Fruit fly (Drosophila melanogaster) whole organism, adult: ENCODE data around the gene CG1640.

Source experiments
- CG11617 ChIP-seq: fragments of 200-800 bp; sonication (Bioruptor generic); optimal IDR thresholded peaks from 2 replicates; lab custom pipeline; 2017; ENCODE audit warnings: mild to moderate bottlenecking, missing biosample characterization, missing genetic modification reagents, missing genetic modification characterization
- CG12768 ChIP-seq: fragments of 200-800 bp; sonication (Bioruptor generic); optimal IDR thresholded peaks from 2 replicates; lab custom pipeline; 2017; ENCODE audit warnings: missing biosample characterization, missing genetic modification characterization, mild to moderate bottlenecking, moderate library complexity, missing genetic modification reagents
- CG14711 ChIP-seq: fragments of 200-800 bp; sonication (Bioruptor generic); optimal IDR thresholded peaks from 2 replicates; lab custom pipeline; 2018; ENCODE audit warnings: missing biosample characterization, mild to moderate bottlenecking, missing genetic modification characterization, moderate library complexity
- CG1620 ChIP-seq: fragments of 200-800 bp; sonication (Bioruptor generic); optimal IDR thresholded peaks from 2 replicates; lab custom pipeline; 2016; ENCODE audit warnings: missing biosample characterization, missing genetic modification characterization
- CG33017 ChIP-seq: fragments of 200-800 bp; sonication (Bioruptor generic); optimal IDR thresholded peaks from 2 replicates; lab custom pipeline; 2018; ENCODE audit warnings: missing biosample characterization, mild to moderate bottlenecking, missing genetic modification characterization, moderate library complexity
- CG5204 ChIP-seq: fragments of 200-800 bp; sonication (Bioruptor generic); optimal IDR thresholded peaks from 2 replicates; lab custom pipeline; 2016; ENCODE audit warnings: missing biosample characterization, missing genetic modification characterization
- CG7045 ChIP-seq: fragments of 200-800 bp; sonication (Bioruptor generic); optimal IDR thresholded peaks from 2 replicates; lab custom pipeline; 2017; ENCODE audit warnings: missing biosample characterization, mild to moderate bottlenecking, missing genetic modification characterization
- CG7101 ChIP-seq: fragments of 200-800 bp; sonication (Bioruptor generic); optimal IDR thresholded peaks from 2 replicates; lab custom pipeline; 2018; ENCODE audit warnings: missing biosample characterization, mild to moderate bottlenecking, missing genetic modification characterization, moderate library complexity
- Clk ChIP-seq: fragments of 200-800 bp; sonication (Bioruptor generic); optimal IDR thresholded peaks from 2 replicates; lab custom pipeline; 2017; ENCODE audit warnings: missing biosample characterization, missing genetic modification characterization
- Crg-1 ChIP-seq: fragments of 200-800 bp; sonication (Bioruptor generic); optimal IDR thresholded peaks from 2 replicates; lab custom pipeline; 2016; ENCODE audit warnings: missing biosample characterization, missing genetic modification characterization
- Hr96 ChIP-seq: fragments of 200-800 bp; sonication (Bioruptor generic); optimal IDR thresholded peaks from 2 replicates; lab custom pipeline; 2016; ENCODE audit warnings: missing biosample characterization, missing genetic modification characterization
- Mnt ChIP-seq: fragments of 200-800 bp; sonication (Bioruptor generic); optimal IDR thresholded peaks from 2 replicates; lab custom pipeline; 2016; ENCODE audit warnings: missing biosample characterization, mild to moderate bottlenecking, missing genetic modification characterization
- bab1 ChIP-seq: fragments of 200-800 bp; sonication (Bioruptor generic); optimal IDR thresholded peaks from 3 replicates; lab custom pipeline; 2019; ENCODE audit warnings: missing biosample characterization, mild to moderate bottlenecking, missing genetic modification characterization, moderate library complexity
- cic ChIP-seq: fragments of 200-800 bp; sonication (Bioruptor generic); optimal IDR thresholded peaks from 2 replicates; lab custom pipeline; 2017; ENCODE audit warnings: missing biosample characterization, mild to moderate bottlenecking, missing genetic modification characterization, moderate library complexity
- cnc ChIP-seq, 2 experiments: fragments of >200 bp; optimal IDR thresholded peaks; 2 replicates each; lab custom pipeline; 2017
- kay ChIP-seq: fragments of 200-800 bp; sonication (Bioruptor generic); peaks from one replicate; lab custom pipeline; 2016; ENCODE audit warnings: missing biosample characterization, missing genetic modification characterization, borderline replicate concordance
- ovo ChIP-seq: fragments of 200-800 bp; sonication (Bioruptor generic); optimal IDR thresholded peaks from 2 replicates; lab custom pipeline; 2016; ENCODE audit warnings: missing biosample characterization, missing genetic modification characterization
- pad ChIP-seq: fragments of 200-800 bp; sonication (Bioruptor generic); optimal IDR thresholded peaks from 3 replicates; lab custom pipeline; 2017; ENCODE audit warnings: missing biosample characterization, missing genetic modification characterization, mild to moderate bottlenecking, moderate library complexity, missing genetic modification reagents
- tj ChIP-seq: fragments of 200-800 bp; sonication (Bioruptor generic); optimal IDR thresholded peaks from 3 replicates; lab custom pipeline; 2017; ENCODE audit warnings: missing biosample characterization, mild to moderate bottlenecking, missing genetic modification characterization, moderate library complexity
- toe ChIP-seq: fragments of 200-800 bp; sonication (Bioruptor generic); optimal IDR thresholded peaks from 2 replicates; lab custom pipeline; 2016; ENCODE audit warnings: missing biosample characterization, missing genetic modification characterization

CG1640 gene

dm6 chrX:13329572-13330046 is 40.8 kb upstream of the CG1640 start, which contains the start of gene Prx2:
Gene Prx2, plus strand, starts transcription at chrX:13329824.
- TF ChIP-seq tj, result no peak
- TF ChIP-seq CG7045, result no peak
- peak; percentile 42 for TF ChIP-seq CG14711 (tag; lab: Kevin White, UChicago)
- peak; percentile 55 for TF ChIP-seq cic (GFP tag; lab: Kevin White, UChicago)
- TF ChIP-seq pad (GFP tag; lab: Kevin White, UChicago), result peak; percentile 52
- TF ChIP-seq CG12768, result peak; percentile 14
- peak; percentile 96 for TF ChIP-seq Mnt (GFP tag; lab: Kevin White, UChicago)
- TF ChIP-seq kay (GFP tag; lab: Kevin White, UChicago), result no peak
- no peak for TF ChIP-seq toe
- peak; percentile 71 for TF ChIP-seq CG1620
- peak; percentile 61 for TF ChIP-seq CG7101 (tag; lab: Kevin White, UChicago)
- peak; percentile 55 for TF ChIP-seq Hr96
- peak; percentile 55 for TF ChIP-seq ovo (GFP tag; lab: Kevin White, UChicago)
- no peak for TF ChIP-seq CG5204
- peak; percentile 71 for TF ChIP-seq bab1
- TF ChIP-seq cnc (optimal IDR thresholded peaks at IDR 0.05; lab: Kevin White, UChicago), result no peak
- peak; percentile 50 for TF ChIP-seq CG11617
- no peak for TF ChIP-seq CG33017
- TF ChIP-seq Clk, result no peak
- TF ChIP-seq Crg-1 (GFP tag; lab: Kevin White, UChicago), result peak; percentile 30

dm6 chrX:13331814-13332701 is 38.3 kb upstream of the CG1640 start:
- TF ChIP-seq cnc (optimal IDR thresholded peaks at IDR 0.05; lab: Kevin White, UChicago) (no peak), Mnt (GFP tag; lab: Kevin White, UChicago) (peak; percentile 93), CG12768 (peak; percentile 55), CG7101 (tag; lab: Kevin White, UChicago) (peak; percentile 84), cic (GFP tag; lab: Kevin White, UChicago) (peak; percentile 44), CG14711 (tag; lab: Kevin White, UChicago) (peak; percentile 82), Hr96 (peak; percentile 56), CG1620 (no peak), kay (GFP tag; lab: Kevin White, UChicago) (peak; percentile 92), Clk (no peak), CG33017 (peak; percentile 73), CG7045 (peak; percentile 19), ovo (GFP tag; lab: Kevin White, UChicago) (peak; percentile 89), toe (no peak), bab1 (peak; percentile 35), pad (GFP tag; lab: Kevin White, UChicago) (peak; percentile 50), tj (peak; percentile 61), CG11617 (peak; percentile 62), Crg-1 (GFP tag; lab: Kevin White, UChicago) (peak; percentile 62), CG5204 (no peak)

- TF ChIP-seq pad (GFP tag; lab: Kevin White, UChicago) (no peak), Mnt (GFP tag; lab: Kevin White, UChicago) (no peak), CG5204 (no peak), CG11617 (no peak), cnc (optimal IDR thresholded peaks at IDR 0.05; lab: Kevin White, UChicago) (no peak), Clk (no peak)
Measured at dm6 chrX:13332702-13333243, 37.6 kb upstream of the CG1640 start.

dm6 chrX:13334434-13335146 is 35.8 kb upstream of the CG1640 start:
- TF ChIP-seq toe, result no peak
- peak; percentile 60 for TF ChIP-seq Mnt (GFP tag; lab: Kevin White, UChicago)
- TF ChIP-seq Crg-1 (GFP tag; lab: Kevin White, UChicago), result peak; percentile 89
- TF ChIP-seq Clk, result no peak
- peak; percentile 59 for TF ChIP-seq bab1
- TF ChIP-seq CG1620, result peak; percentile 93
- peak; percentile 76 for TF ChIP-seq pad (GFP tag; lab: Kevin White, UChicago)
- peak; percentile 81 for TF ChIP-seq CG7101 (tag; lab: Kevin White, UChicago)
- TF ChIP-seq cic (GFP tag; lab: Kevin White, UChicago), result no peak
- TF ChIP-seq CG14711 (tag; lab: Kevin White, UChicago), result peak; percentile 55
- TF ChIP-seq CG5204, result no peak
- no peak for TF ChIP-seq cnc (optimal IDR thresholded peaks at IDR 0.05; lab: Kevin White, UChicago)
- peak; percentile 51 for TF ChIP-seq Hr96
- TF ChIP-seq tj, result no peak
- peak; percentile 13 for TF ChIP-seq CG33017
- TF ChIP-seq CG7045, result no peak
- TF ChIP-seq ovo (GFP tag; lab: Kevin White, UChicago), result peak; percentile 66
- no peak for TF ChIP-seq kay (GFP tag; lab: Kevin White, UChicago)
- no peak for TF ChIP-seq CG12768
- TF ChIP-seq CG11617, result no peak

dm6 chrX:13337454-13337853 is 33.0 kb upstream of the CG1640 start, which contains the start of gene RpS15Aa:
Gene RpS15Aa, minus strand, starts transcription at chrX:13337705.
- peak; percentile 89 for TF ChIP-seq CG7101 (tag; lab: Kevin White, UChicago)
- peak; percentile 91 for TF ChIP-seq Mnt (GFP tag; lab: Kevin White, UChicago)
- TF ChIP-seq Clk, result peak; percentile 16
- peak; percentile 64 for TF ChIP-seq CG14711 (tag; lab: Kevin White, UChicago)
- no peak for TF ChIP-seq kay (GFP tag; lab: Kevin White, UChicago)
- TF ChIP-seq CG1620, result peak; percentile 97
- TF ChIP-seq CG33017, result peak; percentile 12
- TF ChIP-seq Crg-1 (GFP tag; lab: Kevin White, UChicago), result peak; percentile 92
- TF ChIP-seq CG7045, result no peak
- TF ChIP-seq ovo (GFP tag; lab: Kevin White, UChicago), result peak; percentile 95
- TF ChIP-seq CG12768, result peak; percentile 44
- TF ChIP-seq pad (GFP tag; lab: Kevin White, UChicago), result peak; percentile 70
- peak; percentile 45 for TF ChIP-seq toe
- peak; percentile 94 for TF ChIP-seq Hr96
- peak; percentile 87 for TF ChIP-seq bab1
- TF ChIP-seq tj, result peak; percentile 38
- peak; percentile 38 for TF ChIP-seq cic (GFP tag; lab: Kevin White, UChicago)
- peak; percentile 90 for TF ChIP-seq CG11617
- no peak for TF ChIP-seq cnc (optimal IDR thresholded peaks at IDR 0.05; lab: Kevin White, UChicago)
- TF ChIP-seq CG5204, result no peak
